Worm (Caenorhabditis elegans) whole organism, mixed stage, embryonic: Measurements from ENCODE around the gene Y38E10A.9.

Source experiments
- ceh-39 ChIP-seq: fragments of 150-350 bp; optimal IDR thresholded peaks from 2 replicates; lab custom pipeline; 2014; ENCODE audit warnings: missing biosample characterization, missing genetic modification characterization
- elt-3 ChIP-seq: fragments of 150-350 bp; optimal IDR thresholded peaks from 2 replicates; lab custom pipeline; 2014; ENCODE audit warnings: missing biosample characterization, missing genetic modification characterization
- ham-2 ChIP-seq: fragments of 200-800 bp; sonication (Bioruptor generic); optimal IDR thresholded peaks from 2 replicates; lab custom pipeline; 2018; ENCODE audit warnings: mild to moderate bottlenecking, missing genetic modification characterization, missing compliant biosample characterization
- lin-13 ChIP-seq: fragments of 150-350 bp; optimal IDR thresholded peaks from 2 replicates; lab custom pipeline; 2014; ENCODE audit warnings: missing biosample characterization, missing genetic modification characterization
- mab-5 ChIP-seq: fragments of 150-350 bp; optimal IDR thresholded peaks from 2 replicates; lab custom pipeline; 2014; ENCODE audit warnings: missing biosample characterization, missing genetic modification characterization
- nhr-237 ChIP-seq: fragments of 150-350 bp; optimal IDR thresholded peaks from 2 replicates; lab custom pipeline; 2014; ENCODE audit warnings: missing biosample characterization, missing genetic modification characterization
- nhr-28 ChIP-seq: fragments of 150-350 bp; optimal IDR thresholded peaks from 2 replicates; lab custom pipeline; 2014; ENCODE audit warnings: missing biosample characterization, missing genetic modification characterization
- snpc-4 ChIP-seq: fragments of 150-350 bp; optimal IDR thresholded peaks from 2 replicates; lab custom pipeline; 2014; ENCODE audit warnings: missing biosample characterization, missing genetic modification characterization
- tbx-8 ChIP-seq: fragments of 200-800 bp; sonication (Bioruptor generic); optimal IDR thresholded peaks from 2 replicates; lab custom pipeline; 2018; ENCODE audit warnings: mild to moderate bottlenecking, missing genetic modification characterization, moderate library complexity, missing compliant biosample characterization
- unc-62 ChIP-seq: fragments of 150-350 bp; optimal IDR thresholded peaks from 2 replicates; lab custom pipeline; 2014; ENCODE audit warnings: missing biosample characterization, missing genetic modification reagents, missing genetic modification characterization
- ztf-11 ChIP-seq: fragments of 150-350 bp; optimal IDR thresholded peaks from 2 replicates; lab custom pipeline; 2014; ENCODE audit warnings: missing biosample characterization, missing genetic modification characterization

ce11 chrII:12622843-12623242, 14.1 kb downstream of the Y38E10A.9 start:
- no peak for TF ChIP-seq snpc-4 (tag; lab: Kevin White, UChicago)
- TF ChIP-seq ham-2 (GFP tag; lab: Kevin White, UChicago) = no peak
- TF ChIP-seq nhr-237 (tag; lab: Kevin White, UChicago) = no peak
- TF ChIP-seq unc-62 (GFP tag; lab: Kevin White, UChicago) = no peak
- TF ChIP-seq elt-3 (tag; lab: Kevin White, UChicago) = no peak
- no peak for TF ChIP-seq ztf-11
- TF ChIP-seq mab-5 (tag; lab: Kevin White, UChicago) = no peak
- TF ChIP-seq tbx-8 (GFP tag; lab: Kevin White, UChicago) = no peak
- no peak for TF ChIP-seq nhr-28 (tag; lab: Kevin White, UChicago)
- TF ChIP-seq ceh-39 (tag; lab: Kevin White, UChicago) = no peak
- TF ChIP-seq lin-13 (tag; lab: Kevin White, UChicago) = no peak
